Fruit fly (Drosophila melanogaster) whole organism, embryonic: Measurements from ENCODE around the gene Non3.

Experiments
- Blimp-1 ChIP-seq: fragments of 200-800 bp; sonication (Bioruptor generic); optimal IDR thresholded peaks from 3 replicates; lab custom pipeline; 2018; ENCODE audit warnings: missing biosample characterization, missing genetic modification characterization, mild to moderate bottlenecking, moderate library complexity, missing genetic modification reagents
- CG18764 ChIP-seq: fragments of 200-800 bp; sonication (Bioruptor generic); optimal IDR thresholded peaks from 3 replicates; lab custom pipeline; 2016; ENCODE audit warnings: missing biosample characterization, missing genetic modification characterization
- CG5245 ChIP-seq: fragments of 200-800 bp; sonication (Bioruptor generic); optimal IDR thresholded peaks from 3 replicates; lab custom pipeline; 2016; ENCODE audit warnings: missing biosample characterization, missing genetic modification characterization
- CG6654 ChIP-seq: fragments of 200-800 bp; sonication (Bioruptor generic); optimal IDR thresholded peaks from 2 replicates; lab custom pipeline; 2017; ENCODE audit warnings: missing biosample characterization, mild to moderate bottlenecking, missing genetic modification characterization
- D19A ChIP-seq: fragments of 200-800 bp; optimal IDR thresholded peaks from 3 replicates; lab custom pipeline; 2019; ENCODE audit warnings: missing biosample characterization, mild to moderate bottlenecking, missing genetic modification characterization, moderate library complexity
- Deaf1 ChIP-seq: fragments of 200-800 bp; optimal IDR thresholded peaks from 3 replicates; lab custom pipeline; 2019; ENCODE audit warnings: missing biosample characterization, mild to moderate bottlenecking, missing genetic modification characterization, moderate library complexity
- HLH54F ChIP-seq: fragments of 200-800 bp; sonication (Bioruptor generic); optimal IDR thresholded peaks from 3 replicates; lab custom pipeline; 2016; ENCODE audit warnings: missing biosample characterization, missing genetic modification characterization
- dmrt99B ChIP-seq: fragments of 200-800 bp; sonication (Bioruptor generic); optimal IDR thresholded peaks from 2 replicates; lab custom pipeline; 2018; ENCODE audit warnings: missing biosample characterization, mild to moderate bottlenecking, missing genetic modification characterization, moderate library complexity
- her ChIP-seq: fragments of 200-800 bp; sonication (Bioruptor generic); optimal IDR thresholded peaks from 2 replicates; lab custom pipeline; 2016; ENCODE audit warnings: missing biosample characterization, missing genetic modification characterization
- ken ChIP-seq: fragments of 200-800 bp; sonication (Bioruptor generic); IDR thresholded peaks from 3 replicates; pipeline ENCODE4 v1.3.6; 2022; ENCODE audit warnings: missing biosample characterization, missing genetic modification characterization
- wor ChIP-seq: fragments of 200-800 bp; sonication (Bioruptor generic); IDR thresholded peaks from 2 replicates; pipeline ENCODE4 v1.3.6; 2022; ENCODE audit warnings: missing biosample characterization, missing genetic modification characterization

dm6 chr3R:18185385-18185784 lies 38.1 kb upstream of the Non3 start, which contains the start of the genes Arp5 and CG7208:
- TF ChIP-seq CG5245 (GFP tag; lab: Kevin White, UChicago), result peak; percentile 14
- peak; percentile 63; the same call in 1 of the 3 replicates for TF ChIP-seq ken (GFP tag; lab: Robert Waterston, UW)
- TF ChIP-seq HLH54F (GFP tag; lab: Kevin White, UChicago), result peak; percentile 57
- TF ChIP-seq her (GFP tag; lab: Kevin White, UChicago), result peak; percentile 8
- TF ChIP-seq Deaf1 (tag; lab: Kevin White, UChicago), result no peak
- 0 out of 2 replicates have a peak, but pooled peaks have one; percentile 13 for TF ChIP-seq wor (GFP tag; lab: Robert Waterston, UW)
- no peak for TF ChIP-seq CG6654 (GFP tag; lab: Kevin White, UChicago)
- TF ChIP-seq Blimp-1 (GFP tag; lab: Kevin White, UChicago), result peak; percentile 77
- TF ChIP-seq D19A (tag; lab: Kevin White, UChicago), result no peak
- no peak for TF ChIP-seq dmrt99B
- peak; percentile 52 for TF ChIP-seq CG18764 (GFP tag; lab: Kevin White, UChicago)
